Worm (Caenorhabditis elegans) whole organism, midembryonic: ENCODE measurements around the gene C33B4.4.

Source experiments
- T22C8.4 ChIP-seq: fragments of 200-800 bp; sonication (Bioruptor generic); IDR thresholded peaks from 2 replicates; pipeline ENCODE4 v1.3.6; 2022; ENCODE audit warnings: missing genetic modification characterization, missing compliant biosample characterization
- cog-1 ChIP-seq: sonication (generic microtip); optimal IDR thresholded peaks from 2 replicates; lab custom pipeline; 2016; ENCODE audit warnings: missing genetic modification characterization, missing compliant biosample characterization
- flt-1 ChIP-seq: fragments of 200-800 bp; sonication (Bioruptor generic); IDR thresholded peaks from 2 replicates; pipeline ENCODE4 v1.3.6; 2022; ENCODE audit warnings: missing genetic modification characterization, missing compliant biosample characterization
- klf-2 ChIP-seq: fragments of 200-800 bp; sonication (Bioruptor generic); conservative IDR thresholded peaks from 2 replicates; pipeline ENCODE4 v1.3.6; 2022; ENCODE audit warnings: missing genetic modification reagents, missing genetic modification characterization, missing compliant biosample characterization
- med-1 ChIP-seq: sonication (generic microtip); optimal IDR thresholded peaks from 2 replicates; lab custom pipeline; 2017; ENCODE audit warnings: missing genetic modification characterization, mild to moderate bottlenecking, missing compliant biosample characterization, antibody characterized with exemption, missing genetic modification reagents; ENCODE audit not compliant: insufficient read depth
- ref-1 ChIP-seq: fragments of 200-800 bp; sonication (Bioruptor generic); conservative IDR thresholded peaks from 2 replicates; pipeline ENCODE4 v1.3.6; 2022; ENCODE audit warnings: missing genetic modification reagents, missing genetic modification characterization, missing compliant biosample characterization
- tab-1 ChIP-seq: fragments of 200-800 bp; sonication (Bioruptor generic); IDR thresholded peaks from 2 replicates; pipeline ENCODE4 v1.3.6; 2022; ENCODE audit warnings: missing genetic modification characterization, missing compliant biosample characterization
- ztf-23 ChIP-seq: fragments of 200-800 bp; sonication (Bioruptor generic); IDR thresholded peaks from 2 replicates; pipeline ENCODE4 v1.3.6; 2022; ENCODE audit warnings: missing genetic modification reagents, missing genetic modification characterization, missing compliant biosample characterization
- ztf-29 ChIP-seq: fragments of 200-800 bp; sonication (Bioruptor generic); IDR thresholded peaks from 2 replicates; pipeline ENCODE4 v1.3.6; 2022; ENCODE audit warnings: missing genetic modification reagents, missing genetic modification characterization, missing compliant biosample characterization

C33B4.4 gene

DNA sequence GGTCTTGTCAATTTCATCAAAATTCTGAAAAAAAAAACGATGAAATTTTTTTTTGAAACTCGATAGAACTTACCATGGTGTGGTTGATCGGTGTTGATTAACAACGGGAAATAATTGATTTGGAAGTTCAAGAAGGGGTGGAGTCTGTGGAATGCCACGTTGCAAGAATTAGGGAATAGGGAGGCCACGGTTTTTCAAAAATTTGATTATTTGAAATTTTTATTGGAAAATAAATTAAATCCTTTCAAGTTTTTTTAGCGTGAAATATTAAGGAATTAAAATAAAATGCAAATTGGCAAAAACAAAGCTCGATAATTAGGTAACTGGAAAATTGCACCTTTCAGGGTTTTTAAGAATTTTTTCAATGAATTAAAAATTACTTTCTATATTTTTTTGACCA lies 43.7 kb downstream of the C33B4.4 start, which contains the start of gene rmd-3:
rmd-3 (minus strand) TSS at position 101 of the 400 bp plus-strand sequence.
- TF ChIP-seq med-1 (GFP tag; lab: Kevin White, UChicago), result no peak
- TF ChIP-seq tab-1 (GFP tag; lab: Robert Waterston, UW), result no peak
- no peak for TF ChIP-seq ref-1
- TF ChIP-seq cog-1 (tag; lab: Kevin White, UChicago), result no peak
- TF ChIP-seq ztf-29 (GFP tag; lab: Robert Waterston, UW), result no peak

DNA sequence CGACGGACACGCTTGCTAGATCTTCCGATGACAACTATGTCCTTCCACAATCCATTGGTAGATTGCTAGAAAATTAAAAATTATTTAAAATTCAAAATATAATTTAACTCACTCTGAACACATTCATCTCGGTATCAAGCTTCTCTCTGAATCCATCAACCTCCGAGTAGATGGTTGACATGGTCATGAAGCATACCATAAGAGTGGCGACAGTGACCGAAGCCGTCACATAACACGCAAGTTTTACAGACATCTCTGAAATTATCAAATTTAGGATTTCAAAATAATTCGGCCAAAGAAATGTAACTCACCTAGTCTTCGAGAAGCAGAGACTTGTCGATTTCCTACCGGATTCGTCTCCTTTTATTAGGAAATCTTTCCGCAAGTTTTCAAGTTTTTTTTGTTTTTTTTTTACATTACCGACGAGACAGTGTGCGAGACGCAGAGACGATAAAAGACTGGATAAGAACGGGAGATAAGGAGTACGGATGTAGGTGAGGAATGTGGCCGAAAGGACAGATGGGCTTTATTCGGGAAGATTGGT lies 45.7 kb downstream of the C33B4.4 start, which contains the start of gene sqt-1:
sqt-1 (minus strand) TSS at position 341 of the 544 bp plus-strand sequence.
- TF ChIP-seq ref-1 (no peak), tab-1 (GFP tag; lab: Robert Waterston, UW) (no peak), cog-1 (tag; lab: Kevin White, UChicago) (no peak), ztf-23 (GFP tag; lab: Robert Waterston, UW) (no peak), flt-1 (GFP tag; lab: Robert Waterston, UW) (no peak), ztf-29 (GFP tag; lab: Robert Waterston, UW) (no peak), med-1 (GFP tag; lab: Kevin White, UChicago) (no peak), klf-2 (GFP tag; lab: Robert Waterston, UW) (no peak), T22C8.4 (GFP tag; lab: Robert Waterston, UW) (no peak)

DNA sequence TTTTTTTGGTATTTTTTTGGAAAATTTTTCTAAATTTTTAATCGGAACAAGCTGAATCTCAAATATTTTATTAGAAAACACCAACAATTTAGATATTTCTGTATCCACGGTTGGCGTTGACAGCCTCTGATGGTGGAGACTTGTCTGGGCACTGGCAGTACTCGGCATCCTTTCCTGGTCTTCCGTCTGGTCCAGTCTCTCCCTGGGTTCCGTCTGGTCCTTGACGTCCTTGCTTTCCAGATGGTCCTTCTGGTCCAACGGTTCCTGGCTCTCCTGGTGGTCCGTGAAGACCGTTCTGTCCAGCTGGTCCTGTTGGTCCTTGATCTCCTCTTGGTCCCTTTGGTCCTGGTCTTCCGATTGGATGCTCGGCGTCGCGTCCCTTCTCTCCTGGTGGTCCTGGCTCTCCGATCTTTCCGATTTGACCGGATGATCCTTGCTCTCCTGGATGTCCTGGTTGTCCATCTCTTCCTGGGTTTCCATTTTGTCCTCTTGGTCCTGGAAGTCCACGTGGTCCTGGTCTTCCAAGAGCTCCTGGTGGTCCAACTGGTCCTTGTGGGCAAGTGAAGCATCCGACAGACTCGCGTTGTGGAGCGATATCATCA lies 46.5 kb downstream of the C33B4.4 start:
- TF ChIP-seq T22C8.4 (GFP tag; lab: Robert Waterston, UW) (no peak), ztf-23 (GFP tag; lab: Robert Waterston, UW) (no peak), ref-1 (no peak)

DNA sequence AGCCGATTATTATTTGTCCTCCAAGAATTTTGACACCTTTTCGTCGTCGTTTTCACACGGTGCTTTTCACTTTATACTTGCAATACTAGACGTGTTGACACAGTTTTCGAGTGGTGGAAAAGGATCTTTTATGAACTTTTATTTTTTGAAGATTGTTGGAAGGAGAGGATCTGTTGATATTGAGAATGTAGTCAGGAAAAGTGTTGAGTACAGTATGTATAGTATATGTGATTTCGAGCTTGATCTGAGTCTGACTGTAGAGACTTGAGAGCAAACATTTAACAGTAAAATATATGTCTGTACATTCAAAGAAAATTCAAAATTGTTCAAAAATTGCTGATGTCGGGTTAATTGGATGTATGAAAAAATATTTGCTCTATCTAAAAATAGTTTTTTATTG lies 47.1 kb downstream of the C33B4.4 start:
- TF ChIP-seq klf-2 (GFP tag; lab: Robert Waterston, UW) (no peak), flt-1 (GFP tag; lab: Robert Waterston, UW) (no peak), cog-1 (tag; lab: Kevin White, UChicago) (no peak)

DNA sequence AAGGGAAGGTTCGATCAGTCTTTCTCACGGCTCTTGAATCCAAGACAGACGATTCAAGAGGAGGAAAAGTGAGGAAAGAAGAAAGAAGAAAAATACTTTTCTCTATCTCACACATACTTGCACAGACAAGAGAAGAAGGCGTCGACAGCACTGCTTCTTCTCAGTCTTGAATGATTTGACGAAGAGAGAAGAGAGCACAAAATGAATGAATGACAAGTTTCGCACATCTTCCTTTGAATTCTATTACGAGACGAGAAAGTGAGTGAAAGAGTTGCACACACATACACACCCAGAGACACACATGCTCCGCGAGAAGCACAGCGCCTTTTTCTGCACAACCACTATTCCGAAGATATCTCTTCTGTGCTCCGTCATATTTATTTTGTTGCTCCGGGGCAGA lies 47.6 kb downstream of the C33B4.4 start:
- no peak for TF ChIP-seq ref-1
- TF ChIP-seq flt-1 (GFP tag; lab: Robert Waterston, UW), result no peak
- TF ChIP-seq ztf-29 (GFP tag; lab: Robert Waterston, UW), result no peak
- TF ChIP-seq cog-1 (tag; lab: Kevin White, UChicago), result no peak
- no peak for TF ChIP-seq tab-1 (GFP tag; lab: Robert Waterston, UW)
- no peak for TF ChIP-seq klf-2 (GFP tag; lab: Robert Waterston, UW)
- TF ChIP-seq T22C8.4 (GFP tag; lab: Robert Waterston, UW), result no peak

DNA sequence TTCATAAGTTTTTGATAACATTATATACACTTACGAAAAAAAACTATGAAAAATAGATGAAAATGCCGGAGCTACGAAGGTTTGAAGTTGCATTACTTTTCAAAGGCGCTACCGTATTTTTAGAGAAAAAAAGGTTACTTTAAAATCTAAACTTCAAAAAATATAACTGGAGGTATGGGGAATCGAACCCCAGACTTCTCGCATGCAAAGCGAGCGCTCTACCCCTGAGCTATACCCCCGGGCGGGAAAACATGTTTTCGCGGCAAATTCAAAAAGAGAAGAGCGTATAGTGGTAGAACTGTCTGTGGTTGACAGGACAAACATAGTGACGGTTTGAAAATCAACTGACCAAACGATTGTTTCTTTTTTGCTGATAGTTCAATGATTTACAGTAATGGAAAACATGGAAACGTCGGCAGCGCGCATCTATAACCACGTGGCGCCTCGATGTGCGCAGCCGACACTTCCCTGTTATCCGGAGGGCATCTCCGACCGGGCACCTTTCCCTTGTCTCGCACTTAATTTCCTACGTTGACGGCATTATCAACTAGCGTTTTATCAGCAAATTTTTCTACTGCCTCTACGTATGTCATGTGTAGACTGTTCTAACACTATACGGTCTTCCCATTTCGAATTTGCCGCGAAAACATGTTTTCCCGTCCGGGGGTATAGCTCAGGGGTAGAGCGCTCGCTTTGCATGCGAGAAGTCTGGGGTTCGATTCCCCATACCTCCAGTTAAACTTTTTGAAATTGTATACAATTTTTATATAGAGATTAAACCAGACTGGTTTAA lies 49.2 kb downstream of the C33B4.4 start:
- TF ChIP-seq ztf-29 (GFP tag; lab: Robert Waterston, UW), result no peak
- TF ChIP-seq T22C8.4 (GFP tag; lab: Robert Waterston, UW), result no peak
- no peak for TF ChIP-seq ztf-23 (GFP tag; lab: Robert Waterston, UW)
- TF ChIP-seq cog-1 (tag; lab: Kevin White, UChicago), result no peak
- no peak for TF ChIP-seq klf-2 (GFP tag; lab: Robert Waterston, UW)
- TF ChIP-seq med-1 (GFP tag; lab: Kevin White, UChicago), result no peak
- TF ChIP-seq tab-1 (GFP tag; lab: Robert Waterston, UW), result no peak
- TF ChIP-seq ref-1, result no peak
- no peak for TF ChIP-seq flt-1 (GFP tag; lab: Robert Waterston, UW)

DNA sequence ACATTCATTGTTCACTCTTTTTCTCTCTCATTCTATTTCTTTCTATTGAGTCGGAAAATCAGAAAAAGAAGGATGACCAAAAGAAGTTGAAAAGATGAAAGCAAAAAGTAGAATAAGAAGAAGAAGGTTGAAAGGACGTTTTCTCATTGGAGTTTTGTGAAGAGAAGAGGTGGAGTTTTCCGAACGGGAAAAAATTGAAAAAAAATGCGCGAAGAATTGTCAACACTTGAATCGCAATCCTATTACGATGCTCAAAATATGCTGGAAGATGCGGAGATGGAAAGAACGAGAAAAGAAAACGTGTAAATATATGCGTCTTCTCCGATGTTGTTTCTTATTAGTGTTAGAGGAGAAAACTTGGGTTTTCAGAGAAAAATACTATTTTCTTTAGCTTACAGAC lies 49.9 kb downstream of the C33B4.4 start:
- TF ChIP-seq med-1 (GFP tag; lab: Kevin White, UChicago), result no peak
- no peak for TF ChIP-seq ztf-29 (GFP tag; lab: Robert Waterston, UW)
- TF ChIP-seq tab-1 (GFP tag; lab: Robert Waterston, UW), result no peak
- TF ChIP-seq klf-2 (GFP tag; lab: Robert Waterston, UW), result no peak
- TF ChIP-seq T22C8.4 (GFP tag; lab: Robert Waterston, UW), result no peak
- no peak for TF ChIP-seq flt-1 (GFP tag; lab: Robert Waterston, UW)
- no peak for TF ChIP-seq ref-1
- TF ChIP-seq cog-1 (tag; lab: Kevin White, UChicago), result no peak
- TF ChIP-seq ztf-23 (GFP tag; lab: Robert Waterston, UW), result no peak

DNA sequence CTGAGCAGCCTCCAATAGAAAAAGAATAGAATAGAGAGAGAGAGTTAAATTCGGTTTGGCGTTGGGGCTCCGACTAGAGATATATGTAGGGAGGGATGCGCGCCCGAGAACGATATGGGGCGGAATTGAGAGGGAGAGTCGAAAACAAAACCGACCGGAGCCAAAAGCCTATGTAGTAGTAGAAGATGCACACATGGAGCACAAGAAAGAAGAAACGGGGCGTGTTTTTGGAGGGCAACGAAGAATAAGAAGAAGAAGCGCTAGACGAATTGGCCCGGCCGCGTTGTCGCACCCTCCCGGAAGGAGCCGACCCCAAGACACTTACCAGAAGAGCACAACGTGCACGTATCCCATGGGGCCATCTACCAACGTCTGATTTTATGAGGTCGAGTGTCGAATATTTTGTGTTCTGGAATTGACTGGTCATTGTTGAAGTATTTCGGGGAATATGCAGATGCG lies 54.2 kb downstream of the C33B4.4 start, which contains the start of gene tag-180:
tag-180 (minus strand) TSS at position 409 of the 459 bp plus-strand sequence.
- TF ChIP-seq ztf-23 (GFP tag; lab: Robert Waterston, UW) (no peak), flt-1 (GFP tag; lab: Robert Waterston, UW) (no peak), ref-1 (no peak), ztf-29 (GFP tag; lab: Robert Waterston, UW) (no peak), med-1 (GFP tag; lab: Kevin White, UChicago) (no peak)
